1 fruit fly cellular context compared by ENCODE assay signal in genomic region chr3R:11613252-11614036, dm6.
TF ChIP-seq lines count a peak whose summit lies in the region.

No protein-coding gene starts in this region.

TF ChIP-seq in whole organism, embryonic, 481 proteins besides CTCF, POLR2A, EP300 and RAD21 (continued from another document and continues in another):
- peak; percentile 5 for TF ChIP-seq ewg (GFP tag; optimal IDR thresholded peaks at IDR 0.05; lab: Kevin White, UChicago)
- TF ChIP-seq cwo (GFP tag; optimal IDR thresholded peaks at IDR 0.05; lab: Kevin White, UChicago) = no peak
- no peak for TF ChIP-seq seq (GFP tag; IDR thresholded peaks at IDR 0.05; lab: Robert Waterston, UW)
- no peak for TF ChIP-seq run (tag; optimal IDR thresholded peaks at IDR 0.05; lab: Kevin White, UChicago)
- peak; percentile 74; the same call in 2 of the 3 replicates for TF ChIP-seq ken (GFP tag; IDR thresholded peaks at IDR 0.05; lab: Robert Waterston, UW)
- no peak for TF ChIP-seq unc-4 (GFP tag; IDR thresholded peaks at IDR 0.05; lab: Robert Waterston, UW; ENCODE audit: partially characterized antibody)
- no peak; the same call in 2 of the 3 replicates for TF ChIP-seq B-H1 (GFP tag; IDR thresholded peaks at IDR 0.05; lab: Robert Waterston, UW)
- TF ChIP-seq CG3838 (GFP tag; optimal IDR thresholded peaks at IDR 0.05; lab: Kevin White, UChicago) = no peak
- TF ChIP-seq da (GFP tag; optimal IDR thresholded peaks at IDR 0.05; lab: Kevin White, UChicago) = peak; percentile 24
- no peak for TF ChIP-seq D19B (GFP tag; optimal IDR thresholded peaks at IDR 0.05; lab: Kevin White, UChicago)
- TF ChIP-seq nau (GFP tag; optimal IDR thresholded peaks at IDR 0.05; lab: Kevin White, UChicago) = peak; percentile 18
- no peak for TF ChIP-seq corto (GFP tag; optimal IDR thresholded peaks at IDR 0.05; lab: Kevin White, UChicago)
- peak; percentile 60 for TF ChIP-seq trem (tag; optimal IDR thresholded peaks at IDR 0.05; lab: Kevin White, UChicago)
- peak; percentile 40; the same call in 1 of the 2 replicates for TF ChIP-seq inv (GFP tag; IDR thresholded peaks at IDR 0.05; lab: Robert Waterston, UW; ENCODE audit: partially characterized antibody)
- TF ChIP-seq prd (optimal IDR thresholded peaks at IDR 0.05; lab: Kevin White, UChicago) = no peak
- peak; percentile 75 for TF ChIP-seq prd (GFP tag; IDR thresholded peaks at IDR 0.05; lab: Robert Waterston, UW)
- TF ChIP-seq Eip74EF (GFP tag; optimal IDR thresholded peaks at IDR 0.05; lab: Kevin White, UChicago) = peak in 1 of 2 experiments; percentile 51
- TF ChIP-seq Antp (GFP tag; optimal IDR thresholded peaks at IDR 0.05; lab: Kevin White, UChicago) = peak; percentile 22
- no peak for TF ChIP-seq tap (tag; optimal IDR thresholded peaks at IDR 0.05; lab: Kevin White, UChicago)
- TF ChIP-seq CG18619 (GFP tag; optimal IDR thresholded peaks at IDR 0.05; lab: Kevin White, UChicago) = peak; percentile 32
- TF ChIP-seq tgo (GFP tag; IDR thresholded peaks at IDR 0.05; lab: Robert Waterston, UW) = peak; percentile 65
- no peak for TF ChIP-seq CG18011 (GFP tag; optimal IDR thresholded peaks at IDR 0.05; lab: Kevin White, UChicago)
- TF ChIP-seq bsh (GFP tag; optimal IDR thresholded peaks at IDR 0.05; lab: Kevin White, UChicago) = peak in 1 of 2 experiments; percentile 54
- TF ChIP-seq Fer1 (GFP tag; optimal IDR thresholded peaks at IDR 0.05; lab: Kevin White, UChicago) = peak; percentile 43
- no peak for TF ChIP-seq CG12299 (tag; optimal IDR thresholded peaks at IDR 0.05; lab: Kevin White, UChicago)
- TF ChIP-seq cg (GFP tag; optimal IDR thresholded peaks at IDR 0.05; lab: Kevin White, UChicago) = no peak
- TF ChIP-seq CG8388 (GFP tag; optimal IDR thresholded peaks at IDR 0.05; lab: Kevin White, UChicago) = no peak
- TF ChIP-seq dmrt11E (tag; optimal IDR thresholded peaks at IDR 0.05; lab: Kevin White, UChicago) = peak; percentile 61
- no peak for TF ChIP-seq hbn (GFP tag; IDR thresholded peaks at IDR 0.05; lab: Robert Waterston, UW; ENCODE audit: partially characterized antibody)
- TF ChIP-seq gsb (GFP tag; IDR thresholded peaks at IDR 0.05; lab: Robert Waterston, UW) = no peak
- peak; percentile 41 for TF ChIP-seq gcm2 (GFP tag; optimal IDR thresholded peaks at IDR 0.05; lab: Kevin White, UChicago)
- TF ChIP-seq CG8944 (GFP tag; optimal IDR thresholded peaks at IDR 0.05; lab: Kevin White, UChicago) = peak; percentile 72
- TF ChIP-seq CG2116 (GFP tag; optimal IDR thresholded peaks at IDR 0.05; lab: Kevin White, UChicago) = peak; percentile 17
- TF ChIP-seq Fer3 (tag; optimal IDR thresholded peaks at IDR 0.05; lab: Kevin White, UChicago) = peak; percentile 35
- TF ChIP-seq pnt (GFP tag; optimal IDR thresholded peaks at IDR 0.05; lab: Kevin White, UChicago) = no peak
- peak; percentile 65 for TF ChIP-seq CG10267 (tag; optimal IDR thresholded peaks at IDR 0.05; lab: Kevin White, UChicago)
- no peak for TF ChIP-seq CG3995 (GFP tag; optimal IDR thresholded peaks at IDR 0.05; lab: Kevin White, UChicago)
- peak; percentile 83 for TF ChIP-seq pros (GFP tag; optimal IDR thresholded peaks at IDR 0.05; lab: Kevin White, UChicago)
- peak; percentile 27 for TF ChIP-seq CG13123 (GFP tag; optimal IDR thresholded peaks at IDR 0.05; lab: Kevin White, UChicago)
- no peak for TF ChIP-seq CG2875 (GFP tag; optimal IDR thresholded peaks at IDR 0.05; lab: Kevin White, UChicago)
- no peak for TF ChIP-seq peb (GFP tag; IDR thresholded peaks at IDR 0.05; lab: Robert Waterston, UW)
- TF ChIP-seq pita (GFP tag; optimal IDR thresholded peaks at IDR 0.05; lab: Kevin White, UChicago) = peak; percentile 54
- no peak for TF ChIP-seq CG9797 (GFP tag; optimal IDR thresholded peaks at IDR 0.05; lab: Kevin White, UChicago)
- peak; percentile 48 for TF ChIP-seq CG1603 (tag; optimal IDR thresholded peaks at IDR 0.05; lab: Kevin White, UChicago)
- no peak for TF ChIP-seq BtbVII (GFP tag; optimal IDR thresholded peaks at IDR 0.05; lab: Kevin White, UChicago)
- peak; percentile 45 for TF ChIP-seq CG11398 (GFP tag; optimal IDR thresholded peaks at IDR 0.05; lab: Kevin White, UChicago)
- no peak for TF ChIP-seq Gsc (GFP tag; IDR thresholded peaks at IDR 0.05; lab: Robert Waterston, UW)
- peak in 1 of 2 experiments; percentile 66 for TF ChIP-seq tll (GFP tag; optimal IDR thresholded peaks at IDR 0.05; lab: Kevin White, UChicago)
- TF ChIP-seq Dll (GFP tag; IDR thresholded peaks at IDR 0.05; lab: Robert Waterston, UW; ENCODE audit: partially characterized antibody) = no peak
- no peak for TF ChIP-seq wdn (GFP tag; IDR thresholded peaks at IDR 0.05; lab: Robert Waterston, UW)
- TF ChIP-seq sob (GFP tag; IDR thresholded peaks at IDR 0.05; lab: Robert Waterston, UW) = peak; percentile 81
- peak; percentile 75 for TF ChIP-seq H15 (GFP tag; IDR thresholded peaks at IDR 0.05; lab: Robert Waterston, UW)
- 0 out of 2 replicates have a peak, but pooled peaks have one; percentile 31 for TF ChIP-seq gt (GFP tag; IDR thresholded peaks at IDR 0.05; lab: Robert Waterston, UW)
- TF ChIP-seq CG31224 (GFP tag; IDR thresholded peaks at IDR 0.05; lab: Robert Waterston, UW) = peak; percentile 35; the same call in 1 of the 2 replicates
- peak; percentile 62 for TF ChIP-seq Atf-2 (GFP tag; optimal IDR thresholded peaks at IDR 0.05; lab: Kevin White, UChicago)
- peak; percentile 47 for TF ChIP-seq Blimp-1 (GFP tag; optimal IDR thresholded peaks at IDR 0.05; lab: Kevin White, UChicago)
- no peak for TF ChIP-seq Fer2 (tag; optimal IDR thresholded peaks at IDR 0.05; lab: Kevin White, UChicago)
- TF ChIP-seq CG13424 (tag; optimal IDR thresholded peaks at IDR 0.05; lab: Kevin White, UChicago) = peak; percentile 44
- peak; percentile 33 for TF ChIP-seq lab (GFP tag; optimal IDR thresholded peaks at IDR 0.05; lab: Kevin White, UChicago)
- TF ChIP-seq kni (GFP tag; optimal IDR thresholded peaks at IDR 0.05; lab: Kevin White, UChicago) = peak; percentile 19
- no peak for TF ChIP-seq kah (GFP tag; optimal IDR thresholded peaks at IDR 0.05; lab: Kevin White, UChicago)
- peak; percentile 21 for TF ChIP-seq sens-2 (GFP tag; IDR thresholded peaks at IDR 0.05; lab: Robert Waterston, UW)
- no peak for TF ChIP-seq luna (GFP tag; optimal IDR thresholded peaks at IDR 0.05; lab: Kevin White, UChicago)
- no peak for TF ChIP-seq Taf1 (GFP tag; IDR thresholded peaks at IDR 0.05; lab: Robert Waterston, UW)
- TF ChIP-seq CG6854 (GFP tag; optimal IDR thresholded peaks at IDR 0.05; lab: Kevin White, UChicago) = no peak
- no peak for TF ChIP-seq sc (optimal IDR thresholded peaks at IDR 0.05; lab: Kevin White, UChicago)
- peak; percentile 22 for TF ChIP-seq sc (GFP tag; optimal IDR thresholded peaks at IDR 0.05; lab: Kevin White, UChicago)
- peak; percentile 24 for TF ChIP-seq pzg (GFP tag; optimal IDR thresholded peaks at IDR 0.05; lab: Kevin White, UChicago)
- peak; percentile 46 for TF ChIP-seq p53 (GFP tag; optimal IDR thresholded peaks at IDR 0.05; lab: Kevin White, UChicago)
- TF ChIP-seq CG7786 (GFP tag; optimal IDR thresholded peaks at IDR 0.05; lab: Kevin White, UChicago) = peak; percentile 34
- no peak for TF ChIP-seq zen2 (GFP tag; IDR thresholded peaks at IDR 0.05; lab: Robert Waterston, UW; ENCODE audit: partially characterized antibody)
- TF ChIP-seq CG15479 (GFP tag; optimal IDR thresholded peaks at IDR 0.05; lab: Kevin White, UChicago) = peak; percentile 90
- peak; percentile 22 for TF ChIP-seq gro (GFP tag; optimal IDR thresholded peaks at IDR 0.05; lab: Kevin White, UChicago)
- peak; percentile 61 for TF ChIP-seq bbx (GFP tag; IDR thresholded peaks at IDR 0.05; lab: Robert Waterston, UW; ENCODE audit: partially characterized antibody)
- TF ChIP-seq pho (GFP tag; optimal IDR thresholded peaks at IDR 0.05; lab: Kevin White, UChicago) = peak; percentile 43
- TF ChIP-seq CG6813 (GFP tag; optimal IDR thresholded peaks at IDR 0.05; lab: Kevin White, UChicago) = peak; percentile 34
- no peak for TF ChIP-seq CG1832 (GFP tag; optimal IDR thresholded peaks at IDR 0.05; lab: Kevin White, UChicago)
- peak; percentile 40; the same call in 1 of the 2 replicates for TF ChIP-seq CG10959 (GFP tag; IDR thresholded peaks at IDR 0.05; lab: Robert Waterston, UW)
- peak; percentile 24 for TF ChIP-seq dm (GFP tag; optimal IDR thresholded peaks at IDR 0.05; lab: Kevin White, UChicago)
- TF ChIP-seq stc (GFP tag; IDR thresholded peaks at IDR 0.05; lab: Robert Waterston, UW) = peak; percentile 9; the same call in 1 of the 2 replicates
- TF ChIP-seq CG2202 (tag; optimal IDR thresholded peaks at IDR 0.05; lab: Kevin White, UChicago) = peak; percentile 33
- TF ChIP-seq bowl (GFP tag; IDR thresholded peaks at IDR 0.05; lab: Robert Waterston, UW) = no peak
- TF ChIP-seq Atf6 (GFP tag; IDR thresholded peaks at IDR 0.05; lab: Robert Waterston, UW) = no peak
- TF ChIP-seq Scr (GFP tag; IDR thresholded peaks at IDR 0.05; lab: Robert Waterston, UW; ENCODE audit: partially characterized antibody) = peak; percentile 28; the same call in 1 of the 2 replicates
- TF ChIP-seq GATAe (GFP tag; conservative IDR thresholded peaks at IDR 0.05; lab: Robert Waterston, UW) = no peak
- TF ChIP-seq Side (GFP tag; optimal IDR thresholded peaks at IDR 0.05; lab: Kevin White, UChicago) = peak; percentile 14
- TF ChIP-seq CG10462 (GFP tag; optimal IDR thresholded peaks at IDR 0.05; lab: Kevin White, UChicago) = peak; percentile 43
- TF ChIP-seq E2f2 (GFP tag; IDR thresholded peaks at IDR 0.05; lab: Robert Waterston, UW) = peak; percentile 84
- TF ChIP-seq chm (GFP tag; IDR thresholded peaks at IDR 0.05; lab: Robert Waterston, UW) = peak; percentile 12; the same call in 1 of the 2 replicates
- TF ChIP-seq CG18599 (GFP tag; optimal IDR thresholded peaks at IDR 0.05; lab: Kevin White, UChicago) = no peak
- peak; percentile 68 for TF ChIP-seq NC2β (GFP tag; optimal IDR thresholded peaks at IDR 0.05; lab: Kevin White, UChicago)
- no peak for TF ChIP-seq Lim3 (GFP tag; IDR thresholded peaks at IDR 0.05; lab: Robert Waterston, UW)
- peak; percentile 67 for TF ChIP-seq onecut (GFP tag; IDR thresholded peaks at IDR 0.05; lab: Robert Waterston, UW)
- peak; percentile 24 for TF ChIP-seq Atf3 (GFP tag; optimal IDR thresholded peaks at IDR 0.05; lab: Kevin White, UChicago)
- peak; percentile 18; the same call in 1 of the 2 replicates for TF ChIP-seq CG13287 (GFP tag; IDR thresholded peaks at IDR 0.05; lab: Robert Waterston, UW; ENCODE audit: partially characterized antibody)
- TF ChIP-seq vnd (GFP tag; IDR thresholded peaks at IDR 0.05; lab: Robert Waterston, UW; ENCODE audit: partially characterized antibody) = no peak
- peak; percentile 56; the same call in 2 of the 3 replicates for TF ChIP-seq CG11560 (tag; IDR thresholded peaks at IDR 0.05; lab: Robert Waterston, UW)
- peak; percentile 49 for TF ChIP-seq CG10979 (tag; optimal IDR thresholded peaks at IDR 0.05; lab: Kevin White, UChicago)
- no peak for TF ChIP-seq wor (GFP tag; IDR thresholded peaks at IDR 0.05; lab: Robert Waterston, UW)
- no peak for TF ChIP-seq dati (GFP tag; IDR thresholded peaks at IDR 0.05; lab: Robert Waterston, UW)
- no peak for TF ChIP-seq Tbp (GFP tag; optimal IDR thresholded peaks at IDR 0.05; lab: Kevin White, UChicago)
- peak; percentile 76 for TF ChIP-seq Sox102F (GFP tag; optimal IDR thresholded peaks at IDR 0.05; lab: Kevin White, UChicago)
- no peak for TF ChIP-seq lov (optimal IDR thresholded peaks at IDR 0.05; lab: Kevin White, UChicago)
- TF ChIP-seq lov (GFP tag; IDR thresholded peaks at IDR 0.05; lab: Robert Waterston, UW) = peak; percentile 72; the same call in 1 of the 3 replicates
- TF ChIP-seq CG1647 (GFP tag; optimal IDR thresholded peaks at IDR 0.05; lab: Kevin White, UChicago) = peak; percentile 69
- TF ChIP-seq fd102C (GFP tag; optimal IDR thresholded peaks at IDR 0.05; lab: Kevin White, UChicago) = peak; percentile 9
- peak; percentile 29 for TF ChIP-seq ab (GFP tag; optimal IDR thresholded peaks at IDR 0.05; lab: Kevin White, UChicago)
- peak; percentile 61 to 89 for TF ChIP-seq chif (GFP tag; optimal IDR thresholded peaks at IDR 0.05; lab: Kevin White, UChicago)
- no peak for TF ChIP-seq CG43689 (GFP tag; IDR thresholded peaks at IDR 0.05; lab: Robert Waterston, UW)
- peak; percentile 74 for TF ChIP-seq CG32772 (GFP tag; IDR thresholded peaks at IDR 0.05; lab: Robert Waterston, UW)
- no peak for TF ChIP-seq CG10274 (GFP tag; optimal IDR thresholded peaks at IDR 0.05; lab: Kevin White, UChicago)
- no peak for TF ChIP-seq CG31365 (tag; optimal IDR thresholded peaks at IDR 0.05; lab: Kevin White, UChicago)
- TF ChIP-seq knrl (GFP tag; IDR thresholded peaks at IDR 0.05; lab: Robert Waterston, UW; ENCODE audit: partially characterized antibody) = peak; percentile 65; the same call in 1 of the 3 replicates
- no peak for TF ChIP-seq disco-r (GFP tag; optimal IDR thresholded peaks at IDR 0.05; lab: Kevin White, UChicago)
- TF ChIP-seq Adf1 (GFP tag; IDR thresholded peaks at IDR 0.05; lab: Robert Waterston, UW) = no peak
- peak; percentile 62 for TF ChIP-seq mam (GFP tag; optimal IDR thresholded peaks at IDR 0.05; lab: Kevin White, UChicago)
- 0 out of 3 replicates have a peak, but pooled peaks have one; percentile 52 for TF ChIP-seq Opbp (GFP tag; IDR thresholded peaks at IDR 0.05; lab: Robert Waterston, UW; ENCODE audit: partially characterized antibody)
- TF ChIP-seq danr (GFP tag; IDR thresholded peaks at IDR 0.05; lab: Robert Waterston, UW) = peak; percentile 60
- TF ChIP-seq CG8924 (tag; optimal IDR thresholded peaks at IDR 0.05; lab: Kevin White, UChicago) = no peak
- TF ChIP-seq jing (GFP tag; optimal IDR thresholded peaks at IDR 0.05; lab: Kevin White, UChicago) = no peak
- peak; percentile 21; the same call in 1 of the 3 replicates for TF ChIP-seq CG6175 (GFP tag; IDR thresholded peaks at IDR 0.05; lab: Robert Waterston, UW)
- peak; percentile 48 for TF ChIP-seq psq (GFP tag; optimal IDR thresholded peaks at IDR 0.05; lab: Kevin White, UChicago)
- TF ChIP-seq tin (GFP tag; optimal IDR thresholded peaks at IDR 0.05; lab: Kevin White, UChicago) = peak; percentile 66
- TF ChIP-seq BEAF-32 (GFP tag; optimal IDR thresholded peaks at IDR 0.05; lab: Kevin White, UChicago) = peak; percentile 16
- TF ChIP-seq HmgZ (tag; optimal IDR thresholded peaks at IDR 0.05; lab: Kevin White, UChicago) = peak; percentile 75
- TF ChIP-seq CG16813 (GFP tag; IDR thresholded peaks at IDR 0.05; lab: Robert Waterston, UW; ENCODE audit: partially characterized antibody) = peak; percentile 46; the same call in 1 of the 3 replicates
- peak; percentile 65 for TF ChIP-seq CG4730 (GFP tag; IDR thresholded peaks at IDR 0.05; lab: Robert Waterston, UW)
- no peak for TF ChIP-seq CG8359 (GFP tag; optimal IDR thresholded peaks at IDR 0.05; lab: Kevin White, UChicago; ENCODE audit: borderline replicate concordance)
- TF ChIP-seq CG31441 (GFP tag; IDR thresholded peaks at IDR 0.05; lab: Robert Waterston, UW) = peak; percentile 44; the same call in 1 of the 2 replicates
